Worm (Caenorhabditis elegans): ENCODE measurements around the gene bar-1.

ce11 chrX:7143515-7143914 lies 26.9 kb downstream of the bar-1 start, which contains the start of gene alh-10:
- TF ChIP-seq flt-1 (GFP tag; IDR thresholded peaks at IDR 0.05), result no peak
- TF ChIP-seq tab-1 (GFP tag; IDR thresholded peaks at IDR 0.05), result no peak
- TF ChIP-seq ref-1 (GFP tag; conservative IDR thresholded peaks at IDR 0.05), result no peak
- no peak for TF ChIP-seq ztf-23 (GFP tag; IDR thresholded peaks at IDR 0.05)
- no peak for TF ChIP-seq cog-1 (tag; optimal IDR thresholded peaks at IDR 0.05)
- TF ChIP-seq ztf-29 (GFP tag; IDR thresholded peaks at IDR 0.05), result no peak
- no peak for TF ChIP-seq klf-2 (GFP tag; conservative IDR thresholded peaks at IDR 0.05)
- no peak for TF ChIP-seq med-1 (GFP tag; optimal IDR thresholded peaks at IDR 0.05; ENCODE audit: insufficient read depth)
- TF ChIP-seq T22C8.4 (GFP tag; IDR thresholded peaks at IDR 0.05), result no peak
